Fruit fly (Drosophila melanogaster): Measurements from ENCODE around the gene CG9018.

CG9018 gene

dm6 chr3L:2243846-2244528 is 7.1 kb upstream of the CG9018 start, which contains the start of gene CG32301:
TSS of gene CG32301 (plus strand) at chr3L:2244478.
- no peak for TF ChIP-seq CG8478 (optimal IDR thresholded peaks at IDR 0.05)
- peak; percentile 44 to 54 for TF ChIP-seq CTCF (optimal IDR thresholded peaks at IDR 0.05)

- TF ChIP-seq CTCF (optimal IDR thresholded peaks at IDR 0.05), result no peak
- no peak for TF ChIP-seq CG8478 (optimal IDR thresholded peaks at IDR 0.05)
Observed at dm6 chr3L:2237543-2238233, 812 bp upstream of the CG9018 start, which contains the start of gene ACXD. TSS of gene ACXD (plus strand) at chr3L:2237608.

dm6 chr3L:2229172-2229696 is 7.6 kb downstream of the CG9018 start, which contains the start of gene Oseg2:
TSS of gene Oseg2 (plus strand) at chr3L:2229646.
- TF ChIP-seq CG8478 (optimal IDR thresholded peaks at IDR 0.05) (no peak), CTCF (optimal IDR thresholded peaks at IDR 0.05) (peak in 1 of 2 experiments; percentile 47)

- TF ChIP-seq CG8478 (optimal IDR thresholded peaks at IDR 0.05) (no peak), CTCF (optimal IDR thresholded peaks at IDR 0.05) (peak; percentile 40 to 61)
Observed at dm6 chr3L:2228367-2229171, 8.3 kb downstream of the CG9018 start.

- TF ChIP-seq CG8478 (optimal IDR thresholded peaks at IDR 0.05) (no peak), CTCF (optimal IDR thresholded peaks at IDR 0.05) (no peak)
Observed at dm6 chr3L:2212403-2212802, 24.5 kb downstream of the CG9018 start, which contains the start of gene CG15878. TSS of gene CG15878 (minus strand) at chr3L:2212503.

dm6 chr3L:2196713-2197112 is 40.2 kb downstream of the CG9018 start, which contains the start of gene CG8960:
TSS of gene CG8960 (plus strand) at chr3L:2197013.
- no peak for TF ChIP-seq CG8478 (optimal IDR thresholded peaks at IDR 0.05)
- no peak for TF ChIP-seq CTCF (optimal IDR thresholded peaks at IDR 0.05)

- TF ChIP-seq CTCF (optimal IDR thresholded peaks at IDR 0.05) (no peak), CG8478 (optimal IDR thresholded peaks at IDR 0.05) (peak; percentile 16)
Observed at dm6 chr3L:2191994-2192450, 44.9 kb downstream of the CG9018 start, which contains the start of gene CG5707. TSS of gene CG5707 (minus strand) at chr3L:2192221.

- TF ChIP-seq CG8478 (optimal IDR thresholded peaks at IDR 0.05) (no peak), CTCF (optimal IDR thresholded peaks at IDR 0.05) (no peak)
Observed at dm6 chr3L:2191512-2191911, 45.4 kb downstream of the CG9018 start.

dm6 chr3L:2185630-2186029 is 51.2 kb downstream of the CG9018 start, which contains the start of gene CG13810:
TSS of gene CG13810 (plus strand) at chr3L:2185930.
- TF ChIP-seq CG8478 (optimal IDR thresholded peaks at IDR 0.05) (no peak), CTCF (optimal IDR thresholded peaks at IDR 0.05) (no peak)
